Fruit fly (Drosophila melanogaster) whole organism, embryonic: Measurements from ENCODE around the gene CG14273.

ENCODE experiments used
- Aef1 ChIP-seq: fragments of 200-800 bp; sonication (Bioruptor generic); IDR thresholded peaks from 3 replicates; pipeline ENCODE4 v1.3.6; 2022; ENCODE audit warnings: missing biosample characterization, missing genetic modification characterization
- CG10209 ChIP-seq: fragments of 200-800 bp; sonication (Bioruptor generic); optimal IDR thresholded peaks from 3 replicates; lab custom pipeline; 2017; ENCODE audit warnings: missing biosample characterization, mild to moderate bottlenecking, missing genetic modification characterization, missing genetic modification reagents
- CG11085 ChIP-seq: fragments of 200-800 bp; sonication (Bioruptor generic); IDR thresholded peaks from 2 replicates; pipeline ENCODE4 v1.3.6; 2022; ENCODE audit warnings: missing biosample characterization, missing genetic modification characterization
- CG11560 ChIP-seq: fragments of 200-800 bp; sonication (Bioruptor generic); IDR thresholded peaks from 3 replicates; pipeline ENCODE4 v1.3.6; 2022; ENCODE audit warnings: missing biosample characterization, missing genetic modification characterization
- CG12219 ChIP-seq: fragments of 200-800 bp; sonication (Bioruptor generic); optimal IDR thresholded peaks from 3 replicates; lab custom pipeline; 2018; ENCODE audit warnings: missing biosample characterization, mild to moderate bottlenecking, missing genetic modification characterization
- CG1233 ChIP-seq: fragments of 200-800 bp; sonication (Bioruptor generic); optimal IDR thresholded peaks from 4 replicates; lab custom pipeline; 2018; ENCODE audit warnings: missing biosample characterization, mild to moderate bottlenecking, missing genetic modification characterization
- CG12769 ChIP-seq: fragments of 200-800 bp; sonication (Bioruptor generic); optimal IDR thresholded peaks from 2 replicates; lab custom pipeline; 2019; ENCODE audit warnings: missing biosample characterization, mild to moderate bottlenecking, missing genetic modification characterization, moderate library complexity
- CG13123 ChIP-seq: fragments of 200-800 bp; sonication (Bioruptor generic); optimal IDR thresholded peaks from 2 replicates; lab custom pipeline; 2016; ENCODE audit warnings: missing biosample characterization, missing genetic modification characterization
- CG14050 ChIP-seq: fragments of 200-800 bp; sonication (Bioruptor generic); IDR thresholded peaks from 3 replicates; pipeline ENCODE4 v1.3.6; 2022; ENCODE audit warnings: missing biosample characterization, missing genetic modification characterization
- CG15073 ChIP-seq: fragments of 200-800 bp; sonication (Bioruptor generic); optimal IDR thresholded peaks from 2 replicates; lab custom pipeline; 2016; ENCODE audit warnings: missing biosample characterization, missing genetic modification characterization
- CG16863 ChIP-seq: fragments of 200-800 bp; sonication (Bioruptor generic); optimal IDR thresholded peaks from 3 replicates; lab custom pipeline; 2016; ENCODE audit warnings: missing biosample characterization, missing genetic modification characterization
- CG17361 ChIP-seq: fragments of 200-800 bp; sonication (Bioruptor generic); IDR thresholded peaks from 3 replicates; pipeline ENCODE4 v1.3.6; 2022; ENCODE audit warnings: missing biosample characterization, missing genetic modification characterization
- CG17802 ChIP-seq: fragments of 200-800 bp; sonication (Bioruptor generic); optimal IDR thresholded peaks from 2 replicates; lab custom pipeline; 2018; ENCODE audit warnings: missing biosample characterization, mild to moderate bottlenecking, missing genetic modification characterization, moderate library complexity
- CG2129 ChIP-seq: fragments of 200-800 bp; sonication (Bioruptor generic); IDR thresholded peaks from 2 replicates; pipeline ENCODE4 v1.3.6; 2022; ENCODE audit warnings: missing biosample characterization, missing genetic modification characterization; ENCODE audit not compliant: partially characterized antibody
- CG4360 ChIP-seq: fragments of 200-800 bp; sonication (Bioruptor generic); IDR thresholded peaks from 2 replicates; pipeline ENCODE4 v1.3.6; 2022; ENCODE audit warnings: missing biosample characterization, missing genetic modification characterization
- CG4730 ChIP-seq: fragments of 200-800 bp; sonication (Bioruptor generic); IDR thresholded peaks from 2 replicates; pipeline ENCODE4 v1.3.6; 2022; ENCODE audit warnings: missing biosample characterization, missing genetic modification characterization
- CG5180 ChIP-seq: fragments of 200-800 bp; sonication (Bioruptor generic); optimal IDR thresholded peaks from 3 replicates; lab custom pipeline; 2017; ENCODE audit warnings: missing biosample characterization, missing genetic modification characterization, mild to moderate bottlenecking, moderate library complexity, missing genetic modification reagents
- CG5953 ChIP-seq: fragments of 200-800 bp; sonication (Bioruptor generic); IDR thresholded peaks from 2 replicates; pipeline ENCODE4 v1.3.6; 2022; ENCODE audit warnings: missing biosample characterization, missing genetic modification characterization
- CG8924 ChIP-seq: fragments of 200-800 bp; optimal IDR thresholded peaks from 3 replicates; lab custom pipeline; 2019; ENCODE audit warnings: missing biosample characterization, mild to moderate bottlenecking, missing genetic modification characterization, moderate library complexity
- CG9932 ChIP-seq: fragments of 200-800 bp; sonication (Bioruptor generic); IDR thresholded peaks from 2 replicates; pipeline ENCODE4 v1.3.6; 2022; ENCODE audit warnings: missing biosample characterization, missing genetic modification characterization
- Chrac-16 ChIP-seq: fragments of 200-800 bp; sonication (Bioruptor generic); optimal IDR thresholded peaks from 3 replicates; lab custom pipeline; 2016; ENCODE audit warnings: missing biosample characterization, missing genetic modification characterization
- Dek ChIP-seq: fragments of 200-800 bp; sonication (Bioruptor generic); optimal IDR thresholded peaks from 3 replicates; lab custom pipeline; 2019; ENCODE audit warnings: missing biosample characterization, mild to moderate bottlenecking, missing genetic modification characterization, moderate library complexity
- Dfd ChIP-seq, 2 experiments: fragments of >200 bp; optimal IDR thresholded peaks; 2 replicates each; lab custom pipeline; 2017; ENCODE audit warnings: missing biosample characterization in 2 of 2, missing genetic modification characterization in 2 of 2
- Dref ChIP-seq: fragments of 200-800 bp; sonication (Bioruptor generic); IDR thresholded peaks from 2 replicates; pipeline ENCODE4 v1.3.6; 2022; ENCODE audit warnings: missing biosample characterization, missing genetic modification characterization
- Fer3 ChIP-seq: fragments of 200-800 bp; sonication (Bioruptor generic); optimal IDR thresholded peaks from 2 replicates; lab custom pipeline; 2018; ENCODE audit warnings: missing biosample characterization, mild to moderate bottlenecking, missing genetic modification characterization, moderate library complexity
- HmgZ ChIP-seq: fragments of 200-800 bp; sonication (Bioruptor generic); optimal IDR thresholded peaks from 2 replicates; lab custom pipeline; 2018; ENCODE audit warnings: missing biosample characterization, mild to moderate bottlenecking, missing genetic modification characterization
- Hmr ChIP-seq: fragments of 200-800 bp; sonication (Bioruptor generic); optimal IDR thresholded peaks from 3 replicates; lab custom pipeline; 2017; ENCODE audit warnings: mild to moderate bottlenecking, missing biosample characterization, missing genetic modification reagents, missing genetic modification characterization
- Hr3 ChIP-seq: fragments of 200-800 bp; sonication (Bioruptor generic); optimal IDR thresholded peaks from 3 replicates; lab custom pipeline; 2016; ENCODE audit warnings: missing biosample characterization, missing genetic modification characterization
- MTF-1 ChIP-seq: fragments of 200-800 bp; sonication (Bioruptor generic); optimal IDR thresholded peaks from 2 replicates; lab custom pipeline; 2018; ENCODE audit warnings: missing biosample characterization, mild to moderate bottlenecking, missing genetic modification characterization, borderline replicate concordance
- Max ChIP-seq: fragments of 200-800 bp; sonication (Bioruptor generic); optimal IDR thresholded peaks from 2 replicates; lab custom pipeline; 2016; ENCODE audit warnings: missing biosample characterization, mild to moderate bottlenecking, missing genetic modification characterization
- Pdp1 ChIP-seq, 2 experiments: fragments of 200-800 bp; sonication (Bioruptor generic); optimal IDR thresholded peaks; 3 replicates each; lab custom pipeline; 2016; ENCODE audit warnings: missing biosample characterization in 2 of 2, missing genetic modification characterization in 2 of 2, mild to moderate bottlenecking in 1 of 2, moderate library complexity in 1 of 2
- Poxn ChIP-seq: fragments of 200-800 bp; sonication (Bioruptor generic); IDR thresholded peaks from 2 replicates; pipeline ENCODE4 v1.3.6; 2022; ENCODE audit warnings: missing biosample characterization, missing genetic modification characterization
- Sox100B ChIP-seq: fragments of 200-800 bp; sonication (Bioruptor generic); optimal IDR thresholded peaks from 3 replicates; lab custom pipeline; 2018; ENCODE audit warnings: missing biosample characterization, mild to moderate bottlenecking, missing genetic modification characterization
- Tbp ChIP-seq: fragments of >200 bp; optimal IDR thresholded peaks from 2 replicates; lab custom pipeline; 2018; ENCODE audit warnings: missing biosample characterization, missing genetic modification characterization
- Trl ChIP-seq, 3 experiments: fragments of >200 bp in 2 of 3; fragments of 200-800 bp in 1 of 3; sonication (Bioruptor generic) in 1 of 3; optimal IDR thresholded peaks; 2 replicates in 1 of 3; 3 replicates in 2 of 3; lab custom pipeline; 2016 to 2017; ENCODE audit warnings: missing biosample characterization in 1 of 3, missing genetic modification characterization in 1 of 3
- chif ChIP-seq, 2 experiments: fragments of 200-800 bp; sonication (Bioruptor generic); optimal IDR thresholded peaks; 3 replicates each; lab custom pipeline; 2016; ENCODE audit warnings: missing biosample characterization in 2 of 2, missing genetic modification characterization in 2 of 2
- dmrt11E ChIP-seq: fragments of 200-800 bp; sonication (Bioruptor generic); optimal IDR thresholded peaks from 3 replicates; lab custom pipeline; 2018; ENCODE audit warnings: missing biosample characterization, mild to moderate bottlenecking, missing genetic modification characterization, moderate library complexity
- emc ChIP-seq: fragments of 200-800 bp; sonication (Bioruptor generic); optimal IDR thresholded peaks from 2 replicates; lab custom pipeline; 2016; ENCODE audit warnings: missing biosample characterization, missing genetic modification characterization
- eyg ChIP-seq: fragments of 200-800 bp; sonication (Bioruptor generic); optimal IDR thresholded peaks from 3 replicates; lab custom pipeline; 2016; ENCODE audit warnings: missing biosample characterization, missing genetic modification characterization
- fu2 ChIP-seq: fragments of 200-800 bp; sonication (Bioruptor generic); optimal IDR thresholded peaks from 2 replicates; lab custom pipeline; 2016; ENCODE audit warnings: missing biosample characterization, missing genetic modification characterization
- kah ChIP-seq: fragments of 200-800 bp; sonication (Bioruptor generic); optimal IDR thresholded peaks from 2 replicates; lab custom pipeline; 2018; ENCODE audit warnings: missing biosample characterization, mild to moderate bottlenecking, missing genetic modification characterization
- klu ChIP-seq: fragments of 200-800 bp; sonication (Bioruptor generic); IDR thresholded peaks from 2 replicates; pipeline ENCODE4 v1.3.6; 2022; ENCODE audit warnings: missing biosample characterization, missing genetic modification characterization
- mam ChIP-seq: fragments of 200-800 bp; sonication (Bioruptor generic); optimal IDR thresholded peaks from 3 replicates; lab custom pipeline; 2016; ENCODE audit warnings: missing biosample characterization, missing genetic modification characterization
- nmo ChIP-seq: fragments of 200-800 bp; sonication (Bioruptor generic); optimal IDR thresholded peaks from 2 replicates; lab custom pipeline; 2018; ENCODE audit warnings: missing biosample characterization, mild to moderate bottlenecking, missing genetic modification characterization, moderate library complexity
- odd ChIP-seq: fragments of 200-800 bp; sonication (Bioruptor generic); optimal IDR thresholded peaks from 2 replicates; lab custom pipeline; 2017; ENCODE audit warnings: missing biosample characterization, mild to moderate bottlenecking, missing genetic modification characterization
- stwl ChIP-seq: fragments of 200-800 bp; sonication (Bioruptor generic); optimal IDR thresholded peaks from 3 replicates; lab custom pipeline; 2018; ENCODE audit warnings: missing biosample characterization, mild to moderate bottlenecking, missing genetic modification characterization, moderate library complexity
- tup ChIP-seq: fragments of 200-800 bp; sonication (Bioruptor generic); optimal IDR thresholded peaks from 2 replicates; lab custom pipeline; 2016; ENCODE audit warnings: missing biosample characterization, mild to moderate bottlenecking, missing genetic modification characterization, moderate library complexity
- tx ChIP-seq: fragments of 200-800 bp; sonication (Bioruptor generic); optimal IDR thresholded peaks from 2 replicates; lab custom pipeline; 2016; ENCODE audit warnings: missing biosample characterization, missing genetic modification characterization
- z ChIP-seq: fragments of 200-800 bp; sonication (Bioruptor generic); IDR thresholded peaks from 3 replicates; pipeline ENCODE4 v1.3.6; 2022; ENCODE audit warnings: missing biosample characterization, missing genetic modification characterization
- zf30C ChIP-seq: fragments of 200-800 bp; sonication (Bioruptor generic); optimal IDR thresholded peaks from 3 replicates; lab custom pipeline; 2018; ENCODE audit warnings: missing biosample characterization, mild to moderate bottlenecking, missing genetic modification characterization

CG14273 gene

DNA sequence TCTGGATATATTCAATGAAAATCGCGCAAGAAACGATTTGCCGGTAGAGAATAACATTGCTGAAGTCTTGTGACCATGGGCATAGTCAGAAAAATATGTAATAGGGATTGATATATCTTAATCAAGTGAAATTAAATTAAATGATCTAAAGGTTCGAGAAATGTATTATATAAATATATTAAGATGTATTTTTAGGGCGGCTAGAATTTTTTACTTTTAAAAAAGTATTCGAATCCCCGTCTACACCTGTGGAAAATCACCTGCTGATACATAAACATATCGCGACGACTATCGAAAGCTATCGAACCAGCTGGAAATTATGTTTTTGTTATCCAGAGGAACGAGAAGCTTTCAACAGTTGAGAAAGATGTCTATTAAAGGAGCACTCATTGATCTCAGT lies 34.2 kb downstream of the CG14273 start, which contains the start of the genes CG13390 and CG17294 (continued):
- TF ChIP-seq zf30C: peak; percentile 54
- peak; percentile 97 for TF ChIP-seq mam (GFP tag; lab: Kevin White, UChicago)
- TF ChIP-seq emc (GFP tag; lab: Kevin White, UChicago): peak; percentile 91
- TF ChIP-seq Chrac-16 (GFP tag; lab: Kevin White, UChicago): peak; percentile 99
- TF ChIP-seq fu2 (GFP tag; lab: Kevin White, UChicago): peak; percentile 86
- peak; percentile 99 for TF ChIP-seq klu
- TF ChIP-seq Max (GFP tag; lab: Kevin White, UChicago): peak; percentile 99
- peak; percentile 65 for TF ChIP-seq Dref
- peak; percentile 84 for TF ChIP-seq z (GFP tag; lab: Robert Waterston, UW)
- no peak for TF ChIP-seq Tbp (GFP tag; lab: Kevin White, UChicago)
- peak; percentile 90 for TF ChIP-seq CG15073
- TF ChIP-seq nmo (GFP tag; lab: Kevin White, UChicago): peak; percentile 100
- peak; percentile 100 for TF ChIP-seq Fer3 (tag; lab: Kevin White, UChicago)
- TF ChIP-seq HmgZ (tag; lab: Kevin White, UChicago): peak; percentile 100
- TF ChIP-seq Hr3 (GFP tag; lab: Kevin White, UChicago): peak; percentile 99
- peak; percentile 99 for TF ChIP-seq CG12769 (tag; lab: Kevin White, UChicago)
- TF ChIP-seq Poxn (GFP tag; lab: Robert Waterston, UW): peak; percentile 99
- TF ChIP-seq CG5953: peak; percentile 99
- peak; percentile 92 for TF ChIP-seq CG16863 (GFP tag; lab: Kevin White, UChicago)
- no peak for TF ChIP-seq Dfd (GFP tag; optimal IDR thresholded peaks at IDR 0.05; lab: Kevin White, UChicago)
- peak; percentile 94 for TF ChIP-seq CG5180 (GFP tag; lab: Kevin White, UChicago)
- TF ChIP-seq CG17361 (GFP tag; lab: Robert Waterston, UW): peak; percentile 100
- peak; percentile 99 for TF ChIP-seq MTF-1 (GFP tag; lab: Kevin White, UChicago)
- peak; percentile 87 to 95 for TF ChIP-seq chif (GFP tag; optimal IDR thresholded peaks at IDR 0.05; lab: Kevin White, UChicago)
- no peak for TF ChIP-seq Trl (optimal IDR thresholded peaks at IDR 0.05; lab: Kevin White, UChicago)
- TF ChIP-seq Trl (GFP tag; optimal IDR thresholded peaks at IDR 0.05; lab: Kevin White, UChicago): peak; percentile 92
- peak; percentile 89 for TF ChIP-seq tx (GFP tag; lab: Kevin White, UChicago)
- TF ChIP-seq CG11560 (tag; lab: Robert Waterston, UW): peak; percentile 95
- peak; percentile 91 for TF ChIP-seq eyg
- TF ChIP-seq Dek (tag; lab: Kevin White, UChicago): peak; percentile 100
- TF ChIP-seq odd (GFP tag; lab: Kevin White, UChicago): peak; percentile 99
- TF ChIP-seq CG10209: peak; percentile 99
- TF ChIP-seq CG12219 (GFP tag; lab: Kevin White, UChicago): peak; percentile 99
- TF ChIP-seq stwl (tag; lab: Kevin White, UChicago): peak; percentile 87
- peak; percentile 99 for TF ChIP-seq CG14050 (GFP tag; lab: Robert Waterston, UW)
- TF ChIP-seq CG8924 (tag; lab: Kevin White, UChicago): peak; percentile 100
- TF ChIP-seq CG2129 (GFP tag; lab: Robert Waterston, UW): peak; percentile 51; the same call in 1 of the 2 replicates
- peak; percentile 99 for TF ChIP-seq dmrt11E (tag; lab: Kevin White, UChicago)
- TF ChIP-seq CG1233 (GFP tag; lab: Kevin White, UChicago): peak; percentile 99
- TF ChIP-seq kah (GFP tag; lab: Kevin White, UChicago): peak; percentile 99
- TF ChIP-seq Aef1: peak; percentile 100
- peak; percentile 99 for TF ChIP-seq CG4730 (GFP tag; lab: Robert Waterston, UW)
- peak; percentile 100 for TF ChIP-seq Hmr
- TF ChIP-seq CG9932: peak; percentile 100
- TF ChIP-seq Sox100B (GFP tag; lab: Kevin White, UChicago): peak; percentile 99
- peak; percentile 98 for TF ChIP-seq tup (GFP tag; lab: Kevin White, UChicago)
- TF ChIP-seq CG13123: peak; percentile 98
- TF ChIP-seq CG17802 (tag; lab: Kevin White, UChicago): peak; percentile 93
- peak; percentile 100 for TF ChIP-seq CG11085
- peak; percentile 90 for TF ChIP-seq CG4360 (GFP tag; lab: Robert Waterston, UW)
- TF ChIP-seq Pdp1 (GFP tag; optimal IDR thresholded peaks at IDR 0.05; lab: Kevin White, UChicago): peak; percentile 96 to 97
